Worm (Caenorhabditis elegans): Measurements from ENCODE around the gene str-109.

Gene str-109

DNA sequence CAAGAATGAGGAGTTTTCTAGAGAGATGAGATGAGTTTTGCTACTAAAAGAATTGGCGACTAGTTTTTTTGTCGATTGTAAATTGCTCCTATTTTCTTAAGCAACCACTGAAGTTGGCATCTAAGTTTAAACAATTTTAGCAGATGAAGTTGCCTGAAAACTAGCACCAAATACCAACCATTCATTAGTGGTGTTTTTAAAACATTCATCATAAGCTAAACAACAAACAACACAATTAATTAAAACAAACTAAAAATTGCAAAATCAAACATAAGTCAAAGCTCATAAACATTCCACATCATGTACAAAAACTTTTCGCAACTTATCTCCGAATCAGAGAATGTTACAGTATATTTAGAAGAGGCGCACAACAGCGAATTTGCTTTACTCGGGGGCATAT lies 20.1 kb upstream of the str-109 start, which contains the start of gene srz-13:
srz-13 (plus strand) TSS at position 301 of the 400 bp plus-strand sequence.
- TF ChIP-seq lin-32 (GFP tag; optimal IDR thresholded peaks at IDR 0.05): no peak
- no peak for TF ChIP-seq sptf-1 (tag; optimal IDR thresholded peaks at IDR 0.05)
- TF ChIP-seq cnd-1 (tag; optimal IDR thresholded peaks at IDR 0.05): no peak
- no peak for TF ChIP-seq elt-3 (tag; optimal IDR thresholded peaks at IDR 0.05)
- TF ChIP-seq lin-13 (tag; optimal IDR thresholded peaks at IDR 0.05): no peak

DNA sequence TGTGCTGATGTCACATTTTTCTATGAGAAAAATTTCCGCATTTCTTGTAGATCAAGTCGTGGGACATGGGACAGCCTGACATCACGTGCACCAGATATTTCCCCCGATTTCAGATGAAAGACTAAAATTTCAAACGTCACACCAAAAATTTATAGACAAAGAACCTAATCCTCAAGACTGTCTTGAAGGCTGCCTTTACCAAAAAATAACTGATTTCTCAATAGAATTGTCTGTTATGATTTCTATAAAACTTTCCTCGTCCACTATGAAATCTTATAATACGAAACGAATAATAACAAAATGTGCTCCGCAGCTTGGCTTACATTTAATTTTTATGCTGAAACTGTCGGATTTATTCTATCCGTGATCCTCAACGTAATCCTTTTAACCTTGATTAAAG lies 18.3 kb upstream of the str-109 start, which contains the start of gene str-106:
str-106 (plus strand) TSS at position 301 of the 400 bp plus-strand sequence.
- TF ChIP-seq pha-4 (tag; optimal IDR thresholded peaks at IDR 0.05) (no peak), nhr-2 (tag; optimal IDR thresholded peaks at IDR 0.05) (no peak), flh-1 (GFP tag; optimal IDR thresholded peaks at IDR 0.05) (no peak), unc-39 (tag; optimal IDR thresholded peaks at IDR 0.05) (no peak), cnd-1 (tag; optimal IDR thresholded peaks at IDR 0.05) (no peak), M03D4.4 (tag; optimal IDR thresholded peaks at IDR 0.05) (no peak), sem-2 (GFP tag; optimal IDR thresholded peaks at IDR 0.05) (no peak), ceh-39 (tag; optimal IDR thresholded peaks at IDR 0.05) (no peak), mep-1 (tag; optimal IDR thresholded peaks at IDR 0.05) (no peak), ham-2 (GFP tag; optimal IDR thresholded peaks at IDR 0.05) (no peak), ceh-43 (GFP tag; optimal IDR thresholded peaks at IDR 0.05) (no peak), snpc-4 (tag; optimal IDR thresholded peaks at IDR 0.05) (no peak), ces-1 (GFP tag; optimal IDR thresholded peaks at IDR 0.05) (no peak), drap-1 (GFP tag; optimal IDR thresholded peaks at IDR 0.05) (no peak), unc-62 (GFP tag; optimal IDR thresholded peaks at IDR 0.05) (no peak), nhr-237 (tag; optimal IDR thresholded peaks at IDR 0.05) (no peak), ztf-11 (tag; optimal IDR thresholded peaks at IDR 0.05) (no peak), blmp-1 (tag; optimal IDR thresholded peaks at IDR 0.05) (no peak)

DNA sequence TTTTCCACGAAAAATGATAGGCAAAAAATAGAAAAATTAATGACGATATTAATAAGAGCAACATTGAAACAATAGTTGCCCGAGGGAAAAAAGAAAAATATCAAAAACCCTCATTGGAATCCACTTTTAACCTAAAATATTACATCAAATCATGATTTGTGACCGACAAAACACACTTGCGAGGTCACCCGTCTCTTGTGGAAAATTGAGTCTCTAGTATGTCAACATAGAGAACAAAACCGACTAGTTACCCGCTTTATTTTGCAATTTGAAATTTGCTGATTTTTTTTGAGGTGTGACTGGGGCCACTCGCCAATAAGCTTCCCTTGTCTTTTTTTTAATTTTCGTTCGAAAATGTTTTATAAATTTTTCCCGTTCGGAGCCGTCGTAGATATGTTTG lies 13.7 kb upstream of the str-109 start, which contains the start of gene cyp-33D1:
cyp-33D1 (minus strand) TSS at position 101 of the 400 bp plus-strand sequence.
- TF ChIP-seq elt-1 (tag; optimal IDR thresholded peaks at IDR 0.05; ENCODE audit: borderline replicate concordance, insufficient read depth): no peak
- TF ChIP-seq snpc-4 (tag; optimal IDR thresholded peaks at IDR 0.05): no peak
- no peak for TF ChIP-seq nhr-12 (tag; optimal IDR thresholded peaks at IDR 0.05)
- TF ChIP-seq nhr-2 (tag; optimal IDR thresholded peaks at IDR 0.05): no peak
- no peak for TF ChIP-seq ztf-11 (tag; optimal IDR thresholded peaks at IDR 0.05)
- TF ChIP-seq blmp-1 (tag; optimal IDR thresholded peaks at IDR 0.05): no peak
- no peak for TF ChIP-seq elt-3 (tag; optimal IDR thresholded peaks at IDR 0.05)
- TF ChIP-seq ceh-83 (GFP tag; optimal IDR thresholded peaks at IDR 0.05): no peak
- no peak for TF ChIP-seq hlh-1 (tag; optimal IDR thresholded peaks at IDR 0.05)
- TF ChIP-seq bed-3 (GFP tag; optimal IDR thresholded peaks at IDR 0.05): no peak
- no peak for TF ChIP-seq unc-120 (tag; optimal IDR thresholded peaks at IDR 0.05; ENCODE audit: poor library complexity, severe bottlenecking)
- TF ChIP-seq lsy-2 (tag; optimal IDR thresholded peaks at IDR 0.05): no peak
- TF ChIP-seq ham-2 (GFP tag; optimal IDR thresholded peaks at IDR 0.05): no peak
- TF ChIP-seq mls-2 (tag; optimal IDR thresholded peaks at IDR 0.05): no peak
- TF ChIP-seq flh-1 (GFP tag; optimal IDR thresholded peaks at IDR 0.05): no peak

DNA sequence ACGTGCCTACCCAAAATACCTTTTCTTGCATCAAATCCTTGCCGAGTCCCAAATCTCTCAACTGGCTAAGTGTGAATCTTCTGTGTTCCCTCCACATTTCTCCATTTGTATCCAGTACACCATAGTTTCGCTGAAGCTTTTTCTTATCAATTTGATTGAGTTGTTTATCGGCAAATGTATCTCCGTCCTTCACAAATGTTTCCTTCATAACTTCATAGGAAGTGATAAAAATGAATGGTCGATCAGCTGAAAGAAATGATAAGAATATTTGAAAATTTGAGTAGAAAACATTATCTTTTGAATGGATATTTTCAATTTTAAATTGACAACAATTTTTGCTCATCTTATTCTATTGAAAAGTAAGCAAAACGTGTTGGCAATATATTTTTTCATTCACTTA lies 13.2 kb upstream of the str-109 start:
- TF ChIP-seq flh-1 (GFP tag; optimal IDR thresholded peaks at IDR 0.05): no peak
- no peak for TF ChIP-seq M03D4.4 (tag; optimal IDR thresholded peaks at IDR 0.05)
- TF ChIP-seq sptf-1 (tag; optimal IDR thresholded peaks at IDR 0.05): no peak

DNA sequence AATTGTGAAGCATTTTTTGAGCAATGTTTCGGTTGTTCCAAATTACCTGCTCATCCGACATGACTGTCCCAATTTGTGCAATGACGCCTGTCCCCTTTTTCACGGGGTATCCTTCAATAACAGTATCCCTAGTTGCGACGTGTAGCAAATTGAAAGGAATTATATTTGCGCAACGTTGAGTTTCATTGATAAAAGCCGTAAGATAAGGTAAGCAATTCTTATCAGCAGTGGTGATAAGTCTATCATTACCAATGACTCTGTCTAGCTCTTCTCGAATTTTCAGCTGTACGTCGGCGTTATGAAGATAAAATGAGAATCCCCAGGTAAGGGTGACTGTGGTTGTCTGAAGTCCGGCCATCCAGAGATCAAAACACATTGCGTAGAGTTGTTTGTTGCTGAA lies 12.1 kb upstream of the str-109 start:
- TF ChIP-seq zip-8 (tag; optimal IDR thresholded peaks at IDR 0.05) (no peak), mls-2 (tag; optimal IDR thresholded peaks at IDR 0.05) (no peak), nhr-28 (tag; optimal IDR thresholded peaks at IDR 0.05) (no peak), bed-3 (GFP tag; optimal IDR thresholded peaks at IDR 0.05) (no peak), lin-13 (tag; optimal IDR thresholded peaks at IDR 0.05) (no peak), snpc-4 (tag; optimal IDR thresholded peaks at IDR 0.05) (no peak)
